Worm (Caenorhabditis elegans): ENCODE measurements around the gene smrc-1.

- TF ChIP-seq scrt-1 (GFP tag; IDR thresholded peaks at IDR 0.05) (no peak), hmbx-1 (tag; optimal IDR thresholded peaks at IDR 0.05) (no peak), ama-1 (optimal IDR thresholded peaks at IDR 0.05) (no peak), sea-1 (GFP tag; conservative IDR thresholded peaks at IDR 0.05) (no peak)
Observed at ce11 chrIII:6418254-6418653, 27.5 kb downstream of the smrc-1 start.
